Worm (Caenorhabditis elegans) whole organism, mixed stage, embryonic: ENCODE measurements around the gene cdkl-1.
"Not testable (repeated sequence)": the region's sequence is repeated elsewhere in the genome, so short reads cannot be mapped to it uniquely, and the experiment has no call there.

ENCODE experiments used
- M03D4.4 ChIP-seq: sonication (generic microtip); optimal IDR thresholded peaks from 2 replicates; lab custom pipeline; 2017; ENCODE audit warnings: mild to moderate bottlenecking, missing genetic modification characterization, missing compliant biosample characterization
- bed-3 ChIP-seq: fragments of 200-800 bp; sonication (Bioruptor generic); optimal IDR thresholded peaks from 3 replicates; lab custom pipeline; 2018; ENCODE audit warnings: mild to moderate bottlenecking, missing genetic modification characterization, moderate library complexity, missing compliant biosample characterization
- blmp-1 ChIP-seq: fragments of 150-350 bp; optimal IDR thresholded peaks from 2 replicates; lab custom pipeline; 2014; ENCODE audit warnings: missing biosample characterization, missing genetic modification characterization
- ceh-39 ChIP-seq: fragments of 150-350 bp; optimal IDR thresholded peaks from 2 replicates; lab custom pipeline; 2014; ENCODE audit warnings: missing biosample characterization, missing genetic modification characterization
- ceh-43 ChIP-seq: fragments of 200-800 bp; sonication (Bioruptor generic); optimal IDR thresholded peaks from 2 replicates; lab custom pipeline; 2018; ENCODE audit warnings: mild to moderate bottlenecking, missing genetic modification characterization, moderate library complexity, missing compliant biosample characterization
- ceh-83 ChIP-seq: fragments of 200-800 bp; sonication (Bioruptor generic); optimal IDR thresholded peaks from 2 replicates; lab custom pipeline; 2018; ENCODE audit warnings: mild to moderate bottlenecking, missing genetic modification characterization, missing compliant biosample characterization
- ces-1 ChIP-seq: fragments of 150-350 bp; optimal IDR thresholded peaks from 2 replicates; lab custom pipeline; 2014; ENCODE audit warnings: missing biosample characterization, missing genetic modification reagents, missing genetic modification characterization
- cnd-1 ChIP-seq: fragments of 200-800 bp; sonication (Bioruptor generic); optimal IDR thresholded peaks from 2 replicates; lab custom pipeline; 2018; ENCODE audit warnings: mild to moderate bottlenecking, missing genetic modification characterization, missing compliant biosample characterization
- drap-1 ChIP-seq: fragments of 200-800 bp; sonication (Bioruptor generic); optimal IDR thresholded peaks from 3 replicates; lab custom pipeline; 2018; ENCODE audit warnings: mild to moderate bottlenecking, missing genetic modification characterization, missing compliant biosample characterization
- elt-1 ChIP-seq: sonication (generic microtip); optimal IDR thresholded peaks from 2 replicates; lab custom pipeline; 2017; ENCODE audit warnings: missing genetic modification characterization, mild to moderate bottlenecking, missing compliant biosample characterization, antibody characterized with exemption, moderate library complexity, borderline replicate concordance; ENCODE audit not compliant: insufficient read depth
- elt-3 ChIP-seq: fragments of 150-350 bp; optimal IDR thresholded peaks from 2 replicates; lab custom pipeline; 2014; ENCODE audit warnings: missing biosample characterization, missing genetic modification characterization
- flh-1 ChIP-seq: fragments of 200-800 bp; sonication (Bioruptor generic); optimal IDR thresholded peaks from 2 replicates; lab custom pipeline; 2018; ENCODE audit warnings: mild to moderate bottlenecking, missing genetic modification characterization, moderate library complexity, missing compliant biosample characterization
- ham-2 ChIP-seq: fragments of 200-800 bp; sonication (Bioruptor generic); optimal IDR thresholded peaks from 2 replicates; lab custom pipeline; 2018; ENCODE audit warnings: mild to moderate bottlenecking, missing genetic modification characterization, missing compliant biosample characterization
- hlh-1 ChIP-seq: fragments of 150-350 bp; optimal IDR thresholded peaks from 2 replicates; lab custom pipeline; 2014; ENCODE audit warnings: missing biosample characterization, missing genetic modification reagents, missing genetic modification characterization
- lin-13 ChIP-seq: fragments of 150-350 bp; optimal IDR thresholded peaks from 2 replicates; lab custom pipeline; 2014; ENCODE audit warnings: missing biosample characterization, missing genetic modification characterization
- lin-32 ChIP-seq: fragments of 200-800 bp; sonication (Bioruptor generic); optimal IDR thresholded peaks from 2 replicates; lab custom pipeline; 2018; ENCODE audit warnings: mild to moderate bottlenecking, missing genetic modification characterization, missing compliant biosample characterization
- lsy-2 ChIP-seq: fragments of 150-350 bp; optimal IDR thresholded peaks from 2 replicates; lab custom pipeline; 2014; ENCODE audit warnings: missing biosample characterization, missing genetic modification characterization
- mab-5 ChIP-seq: fragments of 150-350 bp; optimal IDR thresholded peaks from 2 replicates; lab custom pipeline; 2014; ENCODE audit warnings: missing biosample characterization, missing genetic modification characterization
- mep-1 ChIP-seq: fragments of 150-350 bp; optimal IDR thresholded peaks from 2 replicates; lab custom pipeline; 2017; ENCODE audit warnings: missing biosample characterization, missing genetic modification reagents, missing genetic modification characterization, inconsistent platforms
- mls-2 ChIP-seq: sonication (generic microtip); optimal IDR thresholded peaks from 2 replicates; lab custom pipeline; 2016; ENCODE audit warnings: mild to moderate bottlenecking, missing genetic modification characterization, moderate library complexity, missing compliant biosample characterization
- nhr-12 ChIP-seq: fragments of 150-350 bp; optimal IDR thresholded peaks from 2 replicates; lab custom pipeline; 2014; ENCODE audit warnings: missing biosample characterization, missing genetic modification characterization
- nhr-2 ChIP-seq: fragments of 150-350 bp; optimal IDR thresholded peaks from 2 replicates; lab custom pipeline; 2014; ENCODE audit warnings: missing biosample characterization, missing genetic modification characterization
- nhr-237 ChIP-seq: fragments of 150-350 bp; optimal IDR thresholded peaks from 2 replicates; lab custom pipeline; 2014; ENCODE audit warnings: missing biosample characterization, missing genetic modification characterization
- nhr-28 ChIP-seq: fragments of 150-350 bp; optimal IDR thresholded peaks from 2 replicates; lab custom pipeline; 2014; ENCODE audit warnings: missing biosample characterization, missing genetic modification characterization
- nhr-76 ChIP-seq: sonication (generic microtip); optimal IDR thresholded peaks from 2 replicates; lab custom pipeline; 2017; ENCODE audit warnings: missing biosample characterization, missing genetic modification characterization
- pha-4 ChIP-seq: fragments of 150-350 bp; optimal IDR thresholded peaks from 2 replicates; lab custom pipeline; 2018; ENCODE audit warnings: missing biosample characterization, missing genetic modification reagents, missing genetic modification characterization
- sem-2 ChIP-seq: fragments of 200-800 bp; sonication (Bioruptor generic); optimal IDR thresholded peaks from 2 replicates; lab custom pipeline; 2018; ENCODE audit warnings: mild to moderate bottlenecking, missing genetic modification characterization, missing compliant biosample characterization
- snpc-4 ChIP-seq: fragments of 150-350 bp; optimal IDR thresholded peaks from 2 replicates; lab custom pipeline; 2014; ENCODE audit warnings: missing biosample characterization, missing genetic modification characterization
- sptf-1 ChIP-seq: sonication (generic microtip); optimal IDR thresholded peaks from 2 replicates; lab custom pipeline; 2017; ENCODE audit warnings: mild to moderate bottlenecking, missing genetic modification characterization, moderate library complexity, missing compliant biosample characterization
- tbx-8 ChIP-seq: fragments of 200-800 bp; sonication (Bioruptor generic); optimal IDR thresholded peaks from 2 replicates; lab custom pipeline; 2018; ENCODE audit warnings: mild to moderate bottlenecking, missing genetic modification characterization, moderate library complexity, missing compliant biosample characterization
- unc-120 ChIP-seq: sonication (generic microtip); optimal IDR thresholded peaks from 2 replicates; lab custom pipeline; 2017; ENCODE audit warnings: missing genetic modification characterization, missing compliant biosample characterization; ENCODE audit not compliant: poor library complexity, severe bottlenecking
- unc-39 ChIP-seq: fragments of 150-350 bp; optimal IDR thresholded peaks from 2 replicates; lab custom pipeline; 2014; ENCODE audit warnings: missing biosample characterization, missing genetic modification characterization
- unc-62 ChIP-seq: fragments of 150-350 bp; optimal IDR thresholded peaks from 2 replicates; lab custom pipeline; 2014; ENCODE audit warnings: missing biosample characterization, missing genetic modification reagents, missing genetic modification characterization
- zip-8 ChIP-seq: fragments of 150-350 bp; optimal IDR thresholded peaks from 2 replicates; lab custom pipeline; 2014; ENCODE audit warnings: missing biosample characterization, missing genetic modification characterization
- ztf-11 ChIP-seq: fragments of 150-350 bp; optimal IDR thresholded peaks from 2 replicates; lab custom pipeline; 2014; ENCODE audit warnings: missing biosample characterization, missing genetic modification characterization

Gene cdkl-1

DNA sequence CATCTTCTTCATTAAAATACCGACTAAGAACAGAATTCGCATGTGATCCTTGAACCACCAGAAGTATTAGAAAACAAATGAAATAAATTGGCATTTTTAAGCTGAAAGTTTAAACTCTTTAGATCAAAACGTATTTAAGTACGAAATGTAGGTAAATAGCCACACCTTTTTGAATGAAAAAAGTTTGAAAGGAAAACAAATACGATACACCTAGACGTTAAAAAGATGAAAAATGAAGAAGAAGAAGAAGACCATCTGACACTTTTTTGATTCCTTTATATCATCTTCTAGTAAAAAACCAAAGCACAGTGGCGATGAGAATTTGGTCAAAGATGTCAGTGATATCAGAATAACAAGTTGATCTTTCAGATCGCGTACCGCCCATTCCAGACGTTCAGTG lies 2.8 kb upstream of the cdkl-1 start, which contains the start of gene Y42A5A.3:
Gene Y42A5A.3 (minus strand): TSS at position 101 of the 400 bp plus-strand sequence.
- no peak for TF ChIP-seq bed-3 (GFP tag; lab: Kevin White, UChicago)
- no peak for TF ChIP-seq ham-2
- no peak for TF ChIP-seq mep-1 (tag; lab: Kevin White, UChicago)
- no peak for TF ChIP-seq mab-5 (tag; lab: Kevin White, UChicago)
- no peak for TF ChIP-seq ceh-83 (GFP tag; lab: Kevin White, UChicago)
- TF ChIP-seq unc-39 (tag; lab: Kevin White, UChicago), result no peak
- TF ChIP-seq pha-4, result no peak
- no peak for TF ChIP-seq elt-3 (tag; lab: Kevin White, UChicago)
- no peak for TF ChIP-seq nhr-237 (tag; lab: Kevin White, UChicago)
- no peak for TF ChIP-seq ceh-43
- no peak for TF ChIP-seq M03D4.4 (tag; lab: Kevin White, UChicago)
- TF ChIP-seq, all 35 proteins: peak for 0

DNA sequence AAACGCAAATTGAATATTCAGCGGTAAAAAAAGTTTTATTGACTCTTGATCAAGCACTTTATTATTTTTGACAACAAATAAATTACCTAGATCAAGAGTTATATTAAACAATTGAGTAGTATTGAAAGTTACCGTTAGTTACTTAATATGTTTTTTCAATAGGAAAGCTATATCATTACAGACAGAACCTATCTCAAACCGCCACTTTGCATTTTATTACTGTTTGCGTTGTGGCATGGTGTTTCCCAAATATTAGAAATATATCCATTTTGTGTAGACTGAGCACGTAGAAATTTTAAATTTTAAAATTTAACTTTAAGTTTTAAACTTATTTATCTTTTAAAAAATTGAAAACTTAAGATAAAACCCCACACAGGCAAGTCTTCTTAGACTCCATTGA lies 5.7 kb downstream of the cdkl-1 start:
- no peak for TF ChIP-seq zip-8

DNA sequence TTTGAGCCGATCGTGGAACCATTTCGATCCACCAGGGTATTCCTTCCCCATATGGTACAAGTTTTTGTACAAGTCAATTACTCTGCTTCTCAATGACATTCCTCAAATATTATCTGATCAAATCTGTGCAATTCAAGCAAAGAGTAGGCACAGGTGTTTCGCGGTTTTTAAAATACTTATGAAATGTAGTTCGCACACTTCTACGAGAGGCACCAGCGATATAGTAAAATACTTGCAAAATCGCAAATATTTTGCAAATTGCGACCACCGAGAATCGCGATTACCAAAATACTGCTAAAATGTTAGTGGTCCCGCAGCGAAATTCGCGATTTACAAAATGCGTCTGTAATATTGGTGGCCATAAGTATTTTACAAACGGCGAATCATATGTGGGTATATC lies 10.9 kb downstream of the cdkl-1 start, which contains the start of gene Y42A5A.5:
Gene Y42A5A.5 (minus strand): TSS at position 101 of the 400 bp plus-strand sequence.
- not testable (repeated sequence) for TF ChIP-seq nhr-2 (tag; lab: Kevin White, UChicago); flh-1; lin-32

DNA sequence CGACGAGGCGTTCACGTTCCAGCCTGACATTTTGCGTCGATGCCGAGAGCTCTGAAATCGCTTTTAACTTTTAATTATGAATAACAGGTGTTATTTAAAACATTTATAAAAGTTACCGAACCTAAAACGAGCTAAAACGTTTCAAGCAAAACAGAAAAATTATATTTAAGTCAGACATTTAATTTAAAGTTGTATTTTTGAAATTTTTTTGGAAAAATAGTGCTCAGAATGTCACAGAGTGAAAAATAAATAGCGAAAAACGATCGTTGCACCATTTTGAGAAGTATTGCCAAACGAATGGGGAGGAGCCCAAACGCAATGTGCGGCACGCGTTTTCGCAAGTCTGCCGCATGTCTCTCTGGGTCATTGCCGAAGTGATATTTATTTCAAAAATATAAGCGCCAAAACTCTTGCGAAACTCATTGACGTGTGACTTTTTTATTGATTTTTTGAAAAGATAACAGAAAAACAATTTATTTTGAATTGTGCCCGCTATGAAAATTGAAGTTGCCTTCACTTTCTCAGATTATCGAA lies 14.4 kb downstream of the cdkl-1 start, which contains the start of gene erfa-3:
Gene erfa-3 (minus strand): TSS at position 51 of the 534 bp plus-strand sequence.
- TF ChIP-seq ceh-39 (tag; lab: Kevin White, UChicago) (no peak), snpc-4 (tag; lab: Kevin White, UChicago) (no peak), cnd-1 (tag; lab: Kevin White, UChicago) (peak; percentile 50), sem-2 (GFP tag; lab: Kevin White, UChicago) (peak; percentile 52), lin-32 (no peak), nhr-28 (tag; lab: Kevin White, UChicago) (peak; percentile 26), unc-62 (GFP tag; lab: Kevin White, UChicago) (no peak), ces-1 (peak; percentile 13), mls-2 (tag; lab: Kevin White, UChicago) (peak; percentile 88), flh-1 (no peak), mab-5 (tag; lab: Kevin White, UChicago) (no peak), ham-2 (peak; percentile 28), mep-1 (tag; lab: Kevin White, UChicago) (peak; percentile 68), unc-120 (tag; lab: Kevin White, UChicago) (peak; percentile 79), sptf-1 (peak; percentile 90), pha-4 (peak; percentile 53), drap-1 (GFP tag; lab: Kevin White, UChicago) (peak; percentile 65), M03D4.4 (tag; lab: Kevin White, UChicago) (peak; percentile 86), lin-13 (peak; percentile 69), nhr-76 (tag; lab: Kevin White, UChicago) (peak; percentile 79), nhr-2 (tag; lab: Kevin White, UChicago) (no peak), ztf-11 (tag; lab: Kevin White, UChicago) (peak; percentile 82), lsy-2 (tag; lab: Kevin White, UChicago) (peak; percentile 33), nhr-12 (peak; percentile 12), blmp-1 (no peak), bed-3 (GFP tag; lab: Kevin White, UChicago) (peak; percentile 65), elt-3 (tag; lab: Kevin White, UChicago) (no peak), elt-1 (tag; lab: Kevin White, UChicago) (peak; percentile 37), nhr-237 (tag; lab: Kevin White, UChicago) (no peak), tbx-8 (peak; percentile 47), unc-39 (tag; lab: Kevin White, UChicago) (no peak), zip-8 (no peak), ceh-43 (peak; percentile 84), ceh-83 (GFP tag; lab: Kevin White, UChicago) (peak; percentile 88), hlh-1 (tag; lab: Kevin White, UChicago) (peak; percentile 58)
